Fruit fly (Drosophila melanogaster) whole organism, embryonic: Measurements from ENCODE around the gene Ogdh.
A peak's percentile ranks its signal among the peaks of the same experiment; 100 is the strongest.

Source experiments
- BtbVII ChIP-seq: fragments of 200-800 bp; sonication (Bioruptor generic); optimal IDR thresholded peaks from 3 replicates; lab custom pipeline; 2017; ENCODE audit warnings: missing biosample characterization, mild to moderate bottlenecking, missing genetic modification characterization
- CG10267 ChIP-seq: fragments of 200-800 bp; sonication (Bioruptor generic); optimal IDR thresholded peaks from 2 replicates; lab custom pipeline; 2018; ENCODE audit warnings: missing biosample characterization, mild to moderate bottlenecking, missing genetic modification characterization, moderate library complexity
- CG10274 ChIP-seq: fragments of 200-800 bp; sonication (Bioruptor generic); optimal IDR thresholded peaks from 3 replicates; lab custom pipeline; 2017; ENCODE audit warnings: missing biosample characterization, mild to moderate bottlenecking, missing genetic modification characterization
- CG11560 ChIP-seq: fragments of 200-800 bp; sonication (Bioruptor generic); IDR thresholded peaks from 3 replicates; pipeline ENCODE4 v1.3.6; 2022; ENCODE audit warnings: missing biosample characterization, missing genetic modification characterization
- CG11695 ChIP-seq: fragments of 200-800 bp; sonication (Bioruptor generic); IDR thresholded peaks from 3 replicates; pipeline ENCODE4 v1.3.6; 2022; ENCODE audit warnings: missing biosample characterization, missing genetic modification characterization
- CG14014 ChIP-seq: fragments of 200-800 bp; sonication (Bioruptor generic); IDR thresholded peaks from 2 replicates; pipeline ENCODE4 v1.3.6; 2022; ENCODE audit warnings: missing biosample characterization, missing genetic modification characterization
- CG15073 ChIP-seq: fragments of 200-800 bp; sonication (Bioruptor generic); optimal IDR thresholded peaks from 2 replicates; lab custom pipeline; 2016; ENCODE audit warnings: missing biosample characterization, missing genetic modification characterization
- CG1647 ChIP-seq: fragments of 200-800 bp; sonication (Bioruptor generic); optimal IDR thresholded peaks from 3 replicates; lab custom pipeline; 2016; ENCODE audit warnings: missing biosample characterization, missing genetic modification characterization
- CG17829 ChIP-seq: fragments of 200-800 bp; optimal IDR thresholded peaks from 2 replicates; lab custom pipeline; 2019; ENCODE audit warnings: missing biosample characterization, mild to moderate bottlenecking, missing genetic modification characterization, moderate library complexity
- CG31365 ChIP-seq: fragments of 200-800 bp; sonication (Bioruptor generic); optimal IDR thresholded peaks from 2 replicates; lab custom pipeline; 2018; ENCODE audit warnings: missing biosample characterization, mild to moderate bottlenecking, missing genetic modification characterization
- CG32772 ChIP-seq: fragments of 200-800 bp; sonication (Bioruptor generic); IDR thresholded peaks from 2 replicates; pipeline ENCODE4 v1.3.6; 2022; ENCODE audit warnings: missing biosample characterization, missing genetic modification characterization
- CG3838 ChIP-seq: fragments of 200-800 bp; sonication (Bioruptor generic); optimal IDR thresholded peaks from 3 replicates; lab custom pipeline; 2016; ENCODE audit warnings: missing biosample characterization, missing genetic modification characterization
- CG5180 ChIP-seq: fragments of 200-800 bp; sonication (Bioruptor generic); optimal IDR thresholded peaks from 3 replicates; lab custom pipeline; 2017; ENCODE audit warnings: missing biosample characterization, missing genetic modification characterization, mild to moderate bottlenecking, moderate library complexity, missing genetic modification reagents
- CG6813 ChIP-seq: fragments of 200-800 bp; sonication (Bioruptor generic); optimal IDR thresholded peaks from 2 replicates; lab custom pipeline; 2017; ENCODE audit warnings: missing biosample characterization, missing genetic modification characterization, mild to moderate bottlenecking, moderate library complexity, missing genetic modification reagents
- CG7372 ChIP-seq: fragments of 200-800 bp; sonication (Bioruptor generic); IDR thresholded peaks from 2 replicates; pipeline ENCODE4 v1.3.6; 2022; ENCODE audit warnings: missing biosample characterization, missing genetic modification characterization
- CG7839 ChIP-seq: fragments of 200-800 bp; sonication (Bioruptor generic); optimal IDR thresholded peaks from 3 replicates; lab custom pipeline; 2018; ENCODE audit warnings: missing biosample characterization, mild to moderate bottlenecking, missing genetic modification characterization, moderate library complexity
- CG7963 ChIP-seq: fragments of 200-800 bp; sonication (Bioruptor generic); IDR thresholded peaks from 3 replicates; pipeline ENCODE4 v1.3.6; 2022; ENCODE audit warnings: missing biosample characterization, missing genetic modification characterization; ENCODE audit not compliant: partially characterized antibody
- CG9215 ChIP-seq: fragments of 200-800 bp; sonication (Bioruptor generic); IDR thresholded peaks from 2 replicates; pipeline ENCODE4 v1.3.6; 2022; ENCODE audit warnings: missing biosample characterization, missing genetic modification characterization
- Dbx ChIP-seq: fragments of 200-800 bp; sonication (Bioruptor generic); IDR thresholded peaks from 3 replicates; pipeline ENCODE4 v1.3.6; 2022; ENCODE audit warnings: missing biosample characterization, missing genetic modification characterization
- ERR ChIP-seq: fragments of 200-800 bp; sonication (Bioruptor generic); optimal IDR thresholded peaks from 2 replicates; lab custom pipeline; 2016; ENCODE audit warnings: missing biosample characterization, missing genetic modification characterization
- Gug ChIP-seq: fragments of 200-800 bp; sonication (Bioruptor generic); IDR thresholded peaks from 4 replicates; pipeline ENCODE4 v1.3.6; 2022; ENCODE audit warnings: missing biosample characterization, missing genetic modification characterization
- HLH3B ChIP-seq: fragments of 200-800 bp; sonication (Bioruptor generic); IDR thresholded peaks from 2 replicates; pipeline ENCODE4 v1.3.6; 2022; ENCODE audit warnings: missing biosample characterization, missing genetic modification characterization
- Hand ChIP-seq: fragments of 200-800 bp; sonication (Bioruptor generic); optimal IDR thresholded peaks from 2 replicates; lab custom pipeline; 2017; ENCODE audit warnings: mild to moderate bottlenecking, missing biosample characterization, missing genetic modification reagents, missing genetic modification characterization
- HmgZ ChIP-seq: fragments of 200-800 bp; sonication (Bioruptor generic); optimal IDR thresholded peaks from 2 replicates; lab custom pipeline; 2018; ENCODE audit warnings: missing biosample characterization, mild to moderate bottlenecking, missing genetic modification characterization
- Jarid2 ChIP-seq: fragments of 200-800 bp; sonication (Bioruptor generic); optimal IDR thresholded peaks from 3 replicates; lab custom pipeline; 2017; ENCODE audit warnings: mild to moderate bottlenecking, missing biosample characterization, missing genetic modification reagents, missing genetic modification characterization
- Med ChIP-seq: fragments of 200-800 bp; sonication (Bioruptor generic); peaks from one replicate; lab custom pipeline; 2016; ENCODE audit warnings: missing biosample characterization, missing genetic modification characterization, mild to moderate bottlenecking, inconsistent platforms, moderate library complexity
- Mes4 ChIP-seq: fragments of 200-800 bp; sonication (Bioruptor generic); optimal IDR thresholded peaks from 2 replicates; lab custom pipeline; 2016; ENCODE audit warnings: missing biosample characterization, missing genetic modification characterization
- NC2α ChIP-seq: fragments of 200-800 bp; sonication (Bioruptor generic); optimal IDR thresholded peaks from 2 replicates; lab custom pipeline; 2016; ENCODE audit warnings: missing biosample characterization, missing genetic modification characterization
- Oli ChIP-seq: fragments of 200-800 bp; sonication (Bioruptor generic); optimal IDR thresholded peaks from 2 replicates; lab custom pipeline; 2018; ENCODE audit warnings: missing biosample characterization, mild to moderate bottlenecking, missing genetic modification characterization, moderate library complexity
- PHDP ChIP-seq: fragments of 200-800 bp; sonication (Bioruptor generic); optimal IDR thresholded peaks from 3 replicates; lab custom pipeline; 2018; ENCODE audit warnings: missing biosample characterization, mild to moderate bottlenecking, missing genetic modification characterization, moderate library complexity
- Ptx1 ChIP-seq: fragments of 200-800 bp; sonication (Bioruptor generic); IDR thresholded peaks from 2 replicates; pipeline ENCODE4 v1.3.6; 2022; ENCODE audit warnings: missing biosample characterization, missing genetic modification characterization
- Taf1 ChIP-seq: fragments of 200-800 bp; sonication (Bioruptor generic); IDR thresholded peaks from 2 replicates; pipeline ENCODE4 v1.3.6; 2022; ENCODE audit warnings: missing biosample characterization, missing genetic modification characterization
- Usf ChIP-seq: fragments of 200-800 bp; sonication (Bioruptor generic); optimal IDR thresholded peaks from 2 replicates; lab custom pipeline; 2017; ENCODE audit warnings: missing genotype, missing biosample characterization, missing genetic modification characterization
- ash1 ChIP-seq: fragments of 200-800 bp; sonication (Bioruptor generic); optimal IDR thresholded peaks from 2 replicates; lab custom pipeline; 2018; ENCODE audit warnings: missing biosample characterization, mild to moderate bottlenecking, missing genetic modification characterization
- bigmax ChIP-seq: fragments of 200-800 bp; sonication (Bioruptor generic); optimal IDR thresholded peaks from 2 replicates; lab custom pipeline; 2018; ENCODE audit warnings: missing biosample characterization, mild to moderate bottlenecking, missing genetic modification characterization
- caup ChIP-seq: fragments of 200-800 bp; sonication (Bioruptor generic); optimal IDR thresholded peaks from 3 replicates; lab custom pipeline; 2017; ENCODE audit warnings: missing biosample characterization, mild to moderate bottlenecking, missing genetic modification characterization, moderate library complexity; ENCODE audit not compliant: severe bottlenecking
- gce ChIP-seq: fragments of 200-800 bp; sonication (Bioruptor generic); IDR thresholded peaks from 3 replicates; pipeline ENCODE4 v1.3.6; 2022; ENCODE audit warnings: missing biosample characterization, missing genetic modification characterization
- gfzf ChIP-seq: fragments of 200-800 bp; sonication (Bioruptor generic); optimal IDR thresholded peaks from 2 replicates; lab custom pipeline; 2016; ENCODE audit warnings: missing biosample characterization, mild to moderate bottlenecking, missing genetic modification characterization, moderate library complexity
- gro ChIP-seq: fragments of 200-800 bp; sonication (Bioruptor generic); optimal IDR thresholded peaks from 2 replicates; lab custom pipeline; 2016; ENCODE audit warnings: missing biosample characterization, missing genetic modification characterization
- gt ChIP-seq: fragments of 200-800 bp; sonication (Bioruptor generic); IDR thresholded peaks from 2 replicates; pipeline ENCODE4 v1.3.6; 2022; ENCODE audit warnings: missing biosample characterization, missing genetic modification characterization
- ind ChIP-seq: fragments of 200-800 bp; sonication (Bioruptor generic); optimal IDR thresholded peaks from 3 replicates; lab custom pipeline; 2016; ENCODE audit warnings: missing biosample characterization, missing genetic modification characterization
- p53 ChIP-seq: fragments of 200-800 bp; sonication (Bioruptor generic); optimal IDR thresholded peaks from 2 replicates; lab custom pipeline; 2016; ENCODE audit warnings: missing biosample characterization, missing genetic modification characterization
- pfk ChIP-seq: fragments of 200-800 bp; sonication (Bioruptor generic); optimal IDR thresholded peaks from 2 replicates; lab custom pipeline; 2018; ENCODE audit warnings: missing biosample characterization, mild to moderate bottlenecking, missing genetic modification characterization, moderate library complexity
- phol ChIP-seq: fragments of 200-800 bp; sonication (Bioruptor generic); optimal IDR thresholded peaks from 3 replicates; lab custom pipeline; 2018; ENCODE audit warnings: missing biosample characterization, mild to moderate bottlenecking, missing genetic modification characterization, moderate library complexity
- pum ChIP-seq: fragments of 200-800 bp; sonication (Bioruptor generic); optimal IDR thresholded peaks from 2 replicates; lab custom pipeline; 2016; ENCODE audit warnings: missing biosample characterization, missing genetic modification characterization
- seq ChIP-seq: fragments of 200-800 bp; sonication (Bioruptor generic); IDR thresholded peaks from 2 replicates; pipeline ENCODE4 v1.3.6; 2022; ENCODE audit warnings: missing biosample characterization, missing genetic modification characterization
- tin ChIP-seq: fragments of 200-800 bp; sonication (Bioruptor generic); optimal IDR thresholded peaks from 3 replicates; lab custom pipeline; 2016; ENCODE audit warnings: missing biosample characterization, missing genetic modification characterization
- tx ChIP-seq: fragments of 200-800 bp; sonication (Bioruptor generic); optimal IDR thresholded peaks from 2 replicates; lab custom pipeline; 2016; ENCODE audit warnings: missing biosample characterization, missing genetic modification characterization
- unpg ChIP-seq: fragments of 200-800 bp; sonication (Bioruptor generic); optimal IDR thresholded peaks from 3 replicates; lab custom pipeline; 2018; ENCODE audit warnings: missing biosample characterization, mild to moderate bottlenecking, missing genetic modification characterization, moderate library complexity
- vfl ChIP-seq: fragments of 200-800 bp; sonication (Bioruptor generic); optimal IDR thresholded peaks from 2 replicates; lab custom pipeline; 2016; ENCODE audit warnings: missing biosample characterization, missing genetic modification characterization
- zf30C ChIP-seq: fragments of 200-800 bp; sonication (Bioruptor generic); optimal IDR thresholded peaks from 3 replicates; lab custom pipeline; 2018; ENCODE audit warnings: missing biosample characterization, mild to moderate bottlenecking, missing genetic modification characterization

The Ogdh gene

dm6 chr3L:17007041-17007471 is 52.4 kb downstream of the Ogdh start (continued):
- TF ChIP-seq CG7963 (GFP tag; lab: Robert Waterston, UW) (no peak), CG7372 (0 out of 2 replicates have a peak, but pooled peaks have one; percentile 5), unpg (GFP tag; lab: Kevin White, UChicago) (peak; percentile 42), gt (GFP tag; lab: Robert Waterston, UW) (no peak), CG6813 (GFP tag; lab: Kevin White, UChicago) (no peak), Jarid2 (GFP tag; lab: Kevin White, UChicago) (no peak), tin (GFP tag; lab: Kevin White, UChicago) (peak; percentile 14), pfk (no peak), CG31365 (no peak), pum (GFP tag; lab: Kevin White, UChicago) (no peak), seq (peak; percentile 51; the same call in 1 of the 2 replicates), BtbVII (GFP tag; lab: Kevin White, UChicago) (no peak), gro (GFP tag; lab: Kevin White, UChicago) (no peak), tx (GFP tag; lab: Kevin White, UChicago) (no peak), HLH3B (GFP tag; lab: Robert Waterston, UW) (peak; percentile 64), PHDP (tag; lab: Kevin White, UChicago) (peak; percentile 36), Taf1 (GFP tag; lab: Robert Waterston, UW) (peak; percentile 42; the same call in 1 of the 2 replicates), gfzf (GFP tag; lab: Kevin White, UChicago) (no peak), HmgZ (peak; percentile 2), Gug (GFP tag; lab: Robert Waterston, UW) (peak; percentile 37; the same call in 2 of the 4 replicates), Med (GFP tag; lab: Kevin White, UChicago) (peak; percentile 59), CG11560 (no peak), zf30C (no peak), caup (GFP tag; lab: Kevin White, UChicago) (peak; percentile 2), CG9215 (GFP tag; lab: Robert Waterston, UW) (no peak; the same call in 1 of the 2 replicates), gce (GFP tag; lab: Robert Waterston, UW) (no peak), Oli (tag; lab: Kevin White, UChicago) (peak; percentile 17), Hand (GFP tag; lab: Kevin White, UChicago) (no peak), CG15073 (GFP tag; lab: Kevin White, UChicago) (no peak), phol (tag; lab: Kevin White, UChicago) (peak; percentile 28), CG17829 (no peak), ash1 (GFP tag; lab: Kevin White, UChicago) (peak; percentile 19), vfl (GFP tag; lab: Kevin White, UChicago) (no peak), Ptx1 (peak; percentile 44; the same call in 1 of the 2 replicates), Mes4 (GFP tag; lab: Kevin White, UChicago) (no peak), ind (GFP tag; lab: Kevin White, UChicago) (peak; percentile 15), CG10274 (no peak), CG1647 (peak; percentile 7), CG32772 (GFP tag; lab: Robert Waterston, UW) (0 out of 2 replicates have a peak, but pooled peaks have one; percentile 36), Usf (GFP tag; lab: Kevin White, UChicago) (no peak), ERR (GFP tag; lab: Kevin White, UChicago) (no peak), bigmax (GFP tag; lab: Kevin White, UChicago) (no peak), CG5180 (GFP tag; lab: Kevin White, UChicago) (no peak), CG14014 (GFP tag; lab: Robert Waterston, UW) (peak; percentile 56; the same call in 1 of the 2 replicates), p53 (GFP tag; lab: Kevin White, UChicago) (no peak), NC2α (GFP tag; lab: Kevin White, UChicago) (no peak), Dbx (GFP tag; lab: Robert Waterston, UW) (no peak), CG3838 (no peak), CG11695 (GFP tag; lab: Robert Waterston, UW) (peak; percentile 34; the same call in 1 of the 3 replicates), CG7839 (tag; lab: Kevin White, UChicago) (peak; percentile 46), CG10267 (tag; lab: Kevin White, UChicago) (no peak)
